Fruit fly (Drosophila melanogaster) whole organism, embryonic: ENCODE measurements around the gene Adat1.
A peak's percentile ranks its signal among the peaks of the same experiment; 100 is the strongest.

Experiments used
- ATbp ChIP-seq: fragments of 200-800 bp; sonication (Bioruptor generic); optimal IDR thresholded peaks from 2 replicates; lab custom pipeline; 2017; ENCODE audit warnings: missing biosample characterization, mild to moderate bottlenecking, missing genetic modification characterization, missing genetic modification reagents
- Antp ChIP-seq: fragments of 200-800 bp; sonication (Bioruptor generic); optimal IDR thresholded peaks from 3 replicates; lab custom pipeline; 2016; ENCODE audit warnings: missing biosample characterization, missing genetic modification characterization
- CG10267 ChIP-seq: fragments of 200-800 bp; sonication (Bioruptor generic); optimal IDR thresholded peaks from 2 replicates; lab custom pipeline; 2018; ENCODE audit warnings: missing biosample characterization, mild to moderate bottlenecking, missing genetic modification characterization, moderate library complexity
- CG10462 ChIP-seq: fragments of 200-800 bp; sonication (Bioruptor generic); optimal IDR thresholded peaks from 2 replicates; lab custom pipeline; 2016; ENCODE audit warnings: missing biosample characterization, missing genetic modification characterization
- CG11504 ChIP-seq: fragments of 200-800 bp; sonication (Bioruptor generic); optimal IDR thresholded peaks from 3 replicates; lab custom pipeline; 2019; ENCODE audit warnings: missing biosample characterization, mild to moderate bottlenecking, missing genetic modification characterization, moderate library complexity
- CG15269 ChIP-seq: fragments of 200-800 bp; sonication (Bioruptor generic); optimal IDR thresholded peaks from 2 replicates; lab custom pipeline; 2018; ENCODE audit warnings: missing biosample characterization, mild to moderate bottlenecking, missing genetic modification characterization, moderate library complexity
- CG1647 ChIP-seq: fragments of 200-800 bp; sonication (Bioruptor generic); optimal IDR thresholded peaks from 3 replicates; lab custom pipeline; 2016; ENCODE audit warnings: missing biosample characterization, missing genetic modification characterization
- CG17912 ChIP-seq: fragments of 200-800 bp; sonication (Bioruptor generic); optimal IDR thresholded peaks from 2 replicates; lab custom pipeline; 2018; ENCODE audit warnings: missing biosample characterization, mild to moderate bottlenecking, missing genetic modification characterization
- CG18476 ChIP-seq: fragments of 200-800 bp; sonication (Bioruptor generic); optimal IDR thresholded peaks from 2 replicates; lab custom pipeline; 2016; ENCODE audit warnings: missing biosample characterization, mild to moderate bottlenecking, missing genetic modification characterization
- CG18619 ChIP-seq: fragments of 200-800 bp; sonication (Bioruptor generic); optimal IDR thresholded peaks from 3 replicates; lab custom pipeline; 2017; ENCODE audit warnings: missing biosample characterization, mild to moderate bottlenecking, missing genetic modification characterization
- CG2116 ChIP-seq: fragments of 200-800 bp; sonication (Bioruptor generic); optimal IDR thresholded peaks from 3 replicates; lab custom pipeline; 2018; ENCODE audit warnings: missing biosample characterization, mild to moderate bottlenecking, missing genetic modification characterization
- CG2120 ChIP-seq: fragments of 200-800 bp; sonication (Bioruptor generic); optimal IDR thresholded peaks from 3 replicates; lab custom pipeline; 2016; ENCODE audit warnings: missing biosample characterization, missing genetic modification characterization
- CG2202 ChIP-seq: fragments of 200-800 bp; sonication (Bioruptor generic); optimal IDR thresholded peaks from 2 replicates; lab custom pipeline; 2018; ENCODE audit warnings: missing biosample characterization, mild to moderate bottlenecking, missing genetic modification characterization
- CG34422 ChIP-seq: fragments of 200-800 bp; sonication (Bioruptor generic); IDR thresholded peaks from 3 replicates; pipeline ENCODE4 v1.3.6; 2022; ENCODE audit warnings: missing biosample characterization, missing genetic modification characterization
- CG4360 ChIP-seq: fragments of 200-800 bp; sonication (Bioruptor generic); IDR thresholded peaks from 2 replicates; pipeline ENCODE4 v1.3.6; 2022; ENCODE audit warnings: missing biosample characterization, missing genetic modification characterization
- CG4404 ChIP-seq: fragments of 200-800 bp; sonication (Bioruptor generic); IDR thresholded peaks from 2 replicates; pipeline ENCODE4 v1.3.6; 2022; ENCODE audit warnings: missing biosample characterization, missing genetic modification characterization
- CG5953 ChIP-seq: fragments of 200-800 bp; sonication (Bioruptor generic); IDR thresholded peaks from 2 replicates; pipeline ENCODE4 v1.3.6; 2022; ENCODE audit warnings: missing biosample characterization, missing genetic modification characterization
- CG6654 ChIP-seq: fragments of 200-800 bp; sonication (Bioruptor generic); optimal IDR thresholded peaks from 2 replicates; lab custom pipeline; 2017; ENCODE audit warnings: missing biosample characterization, mild to moderate bottlenecking, missing genetic modification characterization
- CG7357 ChIP-seq: fragments of 200-800 bp; sonication (Bioruptor generic); IDR thresholded peaks from 3 replicates; pipeline ENCODE4 v1.3.6; 2022; ENCODE audit warnings: missing biosample characterization, missing genetic modification characterization
- CG9215 ChIP-seq: fragments of 200-800 bp; sonication (Bioruptor generic); IDR thresholded peaks from 2 replicates; pipeline ENCODE4 v1.3.6; 2022; ENCODE audit warnings: missing biosample characterization, missing genetic modification characterization
- CTCF ChIP-seq: fragments of 200-800 bp; sonication (Bioruptor generic); optimal IDR thresholded peaks from 2 replicates; lab custom pipeline; 2017; ENCODE audit warnings: missing biosample characterization, mild to moderate bottlenecking, missing genetic modification characterization, moderate library complexity
- CkIIα-i1 ChIP-seq: fragments of 200-800 bp; sonication (Bioruptor generic); IDR thresholded peaks from 2 replicates; pipeline ENCODE4 v1.3.6; 2022; ENCODE audit warnings: missing biosample characterization, missing genetic modification characterization
- Dek ChIP-seq: fragments of 200-800 bp; sonication (Bioruptor generic); optimal IDR thresholded peaks from 3 replicates; lab custom pipeline; 2019; ENCODE audit warnings: missing biosample characterization, mild to moderate bottlenecking, missing genetic modification characterization, moderate library complexity
- Dfd ChIP-seq, 2 experiments: fragments of >200 bp; optimal IDR thresholded peaks; 2 replicates each; lab custom pipeline; 2017; ENCODE audit warnings: missing biosample characterization in 2 of 2, missing genetic modification characterization in 2 of 2
- Doc2 ChIP-seq: fragments of 200-800 bp; sonication (Bioruptor generic); IDR thresholded peaks from 2 replicates; pipeline ENCODE4 v1.3.6; 2022; ENCODE audit warnings: missing biosample characterization, missing genetic modification characterization
- Drgx ChIP-seq: fragments of 200-800 bp; sonication (Bioruptor generic); IDR thresholded peaks from 2 replicates; pipeline ENCODE4 v1.3.6; 2022; ENCODE audit warnings: missing biosample characterization, missing genetic modification characterization
- Hey ChIP-seq: fragments of 200-800 bp; sonication (Bioruptor generic); optimal IDR thresholded peaks from 3 replicates; lab custom pipeline; 2018; ENCODE audit warnings: missing biosample characterization, mild to moderate bottlenecking, missing genetic modification characterization
- Hr3 ChIP-seq: fragments of 200-800 bp; sonication (Bioruptor generic); optimal IDR thresholded peaks from 3 replicates; lab custom pipeline; 2016; ENCODE audit warnings: missing biosample characterization, missing genetic modification characterization
- MTF-1 ChIP-seq: fragments of 200-800 bp; sonication (Bioruptor generic); optimal IDR thresholded peaks from 2 replicates; lab custom pipeline; 2018; ENCODE audit warnings: missing biosample characterization, mild to moderate bottlenecking, missing genetic modification characterization, borderline replicate concordance
- Meics ChIP-seq: fragments of 200-800 bp; sonication (Bioruptor generic); optimal IDR thresholded peaks from 2 replicates; lab custom pipeline; 2017; ENCODE audit warnings: missing biosample characterization, mild to moderate bottlenecking, missing genetic modification characterization
- NC2β ChIP-seq: fragments of 200-800 bp; sonication (Bioruptor generic); optimal IDR thresholded peaks from 2 replicates; lab custom pipeline; 2016; ENCODE audit warnings: missing biosample characterization, missing genetic modification characterization
- Nf-YA ChIP-seq: fragments of 200-800 bp; sonication (Bioruptor generic); IDR thresholded peaks from 2 replicates; pipeline ENCODE4 v1.3.6; 2022; ENCODE audit warnings: missing biosample characterization, missing genetic modification characterization
- Optix ChIP-seq: fragments of 200-800 bp; sonication (Bioruptor generic); IDR thresholded peaks from 3 replicates; pipeline ENCODE4 v1.3.6; 2022; ENCODE audit warnings: missing biosample characterization, missing genetic modification characterization
- Six4 ChIP-seq: fragments of 200-800 bp; sonication (Bioruptor generic); optimal IDR thresholded peaks from 2 replicates; lab custom pipeline; 2016; ENCODE audit warnings: missing biosample characterization, missing genetic modification characterization
- Sry-β ChIP-seq: fragments of 200-800 bp; sonication (Bioruptor generic); optimal IDR thresholded peaks from 2 replicates; lab custom pipeline; 2018; ENCODE audit warnings: missing biosample characterization, mild to moderate bottlenecking, missing genetic modification characterization, moderate library complexity
- Tbp ChIP-seq: fragments of >200 bp; optimal IDR thresholded peaks from 2 replicates; lab custom pipeline; 2018; ENCODE audit warnings: missing biosample characterization, missing genetic modification characterization
- YL-1 ChIP-seq: fragments of 200-800 bp; sonication (Bioruptor generic); optimal IDR thresholded peaks from 3 replicates; lab custom pipeline; 2017; ENCODE audit warnings: missing biosample characterization, mild to moderate bottlenecking, missing genetic modification characterization
- ara ChIP-seq: fragments of 200-800 bp; sonication (Bioruptor generic); IDR thresholded peaks from 2 replicates; pipeline ENCODE4 v1.3.6; 2022; ENCODE audit warnings: missing biosample characterization, missing genetic modification characterization
- bsh ChIP-seq, 2 experiments: fragments of 200-800 bp; sonication (Bioruptor generic); optimal IDR thresholded peaks; 2 replicates each; lab custom pipeline; 2017 to 2018; ENCODE audit warnings: mild to moderate bottlenecking in 2 of 2, missing biosample characterization in 2 of 2, missing genetic modification characterization in 2 of 2, moderate library complexity in 1 of 2
- caup ChIP-seq: fragments of 200-800 bp; sonication (Bioruptor generic); optimal IDR thresholded peaks from 3 replicates; lab custom pipeline; 2017; ENCODE audit warnings: missing biosample characterization, mild to moderate bottlenecking, missing genetic modification characterization, moderate library complexity; ENCODE audit not compliant: severe bottlenecking
- gsb ChIP-seq: fragments of 200-800 bp; sonication (Bioruptor generic); IDR thresholded peaks from 2 replicates; pipeline ENCODE4 v1.3.6; 2022; ENCODE audit warnings: missing biosample characterization, missing genetic modification characterization
- ham ChIP-seq: fragments of 200-800 bp; sonication (Bioruptor generic); IDR thresholded peaks from 2 replicates; pipeline ENCODE4 v1.3.6; 2022; ENCODE audit warnings: missing biosample characterization, missing genetic modification characterization
- mirr ChIP-seq: fragments of 200-800 bp; sonication (Bioruptor generic); optimal IDR thresholded peaks from 3 replicates; lab custom pipeline; 2018; ENCODE audit warnings: missing biosample characterization, mild to moderate bottlenecking, missing genetic modification characterization
- nerfin-1 ChIP-seq: fragments of 200-800 bp; sonication (Bioruptor generic); optimal IDR thresholded peaks from 3 replicates; lab custom pipeline; 2019; ENCODE audit warnings: missing biosample characterization, mild to moderate bottlenecking, missing genetic modification characterization, moderate library complexity
- oc ChIP-seq: fragments of 200-800 bp; sonication (Bioruptor generic); optimal IDR thresholded peaks from 2 replicates; lab custom pipeline; 2018; ENCODE audit warnings: missing biosample characterization, mild to moderate bottlenecking, missing genetic modification characterization, moderate library complexity
- repo ChIP-seq: fragments of 200-800 bp; sonication (Bioruptor generic); optimal IDR thresholded peaks from 2 replicates; lab custom pipeline; 2016; ENCODE audit warnings: missing biosample characterization, missing genetic modification characterization
- rib ChIP-seq: fragments of 200-800 bp; sonication (Bioruptor generic); IDR thresholded peaks from 2 replicates; pipeline ENCODE4 v1.3.6; 2022; ENCODE audit warnings: missing biosample characterization, missing genetic modification characterization
- run ChIP-seq: fragments of 200-800 bp; sonication (Bioruptor generic); optimal IDR thresholded peaks from 3 replicates; lab custom pipeline; 2018; ENCODE audit warnings: missing biosample characterization, mild to moderate bottlenecking, missing genetic modification characterization
- stc ChIP-seq: fragments of 200-800 bp; sonication (Bioruptor generic); IDR thresholded peaks from 2 replicates; pipeline ENCODE4 v1.3.6; 2022; ENCODE audit warnings: missing biosample characterization, missing genetic modification characterization
- tap ChIP-seq: fragments of 200-800 bp; optimal IDR thresholded peaks from 3 replicates; lab custom pipeline; 2019; ENCODE audit warnings: missing biosample characterization, mild to moderate bottlenecking, missing genetic modification characterization, moderate library complexity
- yki ChIP-seq: fragments of >200 bp; optimal IDR thresholded peaks from 3 replicates; lab custom pipeline; 2018

The Adat1 gene

DNA sequence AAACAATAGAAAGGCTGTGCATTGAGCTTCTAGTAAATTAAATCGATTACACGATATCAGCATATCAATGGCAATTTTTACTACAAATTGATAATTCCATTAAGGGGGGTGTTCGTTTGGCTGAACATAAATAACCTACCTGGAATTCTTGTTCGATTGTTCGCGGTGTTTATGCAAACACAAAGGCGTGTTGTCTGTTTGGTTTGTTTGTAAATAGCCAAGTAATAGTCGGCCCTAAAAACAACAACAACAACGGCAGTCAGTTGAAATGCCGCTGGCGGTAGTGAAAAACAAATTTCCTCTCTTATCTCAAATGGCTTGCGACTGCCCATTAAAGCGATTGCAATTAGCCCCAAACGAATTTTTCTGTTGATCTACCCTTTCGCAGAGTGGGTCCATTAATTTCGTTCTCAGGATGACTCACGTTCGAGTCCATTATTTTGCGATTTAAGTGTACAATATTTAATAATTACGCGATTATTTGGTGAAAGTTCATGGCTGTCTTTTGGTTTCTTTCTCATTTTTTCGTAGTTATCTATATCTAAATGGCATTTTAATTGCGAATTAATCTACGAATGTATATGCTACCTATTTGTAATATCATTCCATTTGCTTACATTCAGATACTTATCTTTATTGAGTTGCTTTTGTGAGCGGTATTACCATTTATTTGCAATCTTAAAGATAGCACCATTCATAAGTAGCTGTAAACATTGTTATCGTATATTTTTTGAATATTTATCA lies 27.5 kb upstream of the Adat1 start (continued):
- no peak for TF ChIP-seq Tbp
- no peak for TF ChIP-seq Six4 (GFP tag; lab: Kevin White, UChicago)
- TF ChIP-seq run: no peak
- peak; percentile 39 for TF ChIP-seq CG11504 (tag; lab: Kevin White, UChicago)
- TF ChIP-seq NC2β (GFP tag; lab: Kevin White, UChicago): peak; percentile 23
- no peak for TF ChIP-seq YL-1 (GFP tag; lab: Kevin White, UChicago)
- TF ChIP-seq CTCF (GFP tag; lab: Kevin White, UChicago): no peak
- TF ChIP-seq Optix: no peak
- no peak for TF ChIP-seq CG5953 (GFP tag; lab: Robert Waterston, UW)
- no peak for TF ChIP-seq CG4404 (GFP tag; lab: Robert Waterston, UW)
- TF ChIP-seq MTF-1: peak; percentile 5
- peak; percentile 50 for TF ChIP-seq Meics (GFP tag; lab: Kevin White, UChicago)
- no peak for TF ChIP-seq Drgx (GFP tag; lab: Robert Waterston, UW)
- TF ChIP-seq ara (GFP tag; lab: Robert Waterston, UW): peak; percentile 37; the same call in 1 of the 2 replicates
- TF ChIP-seq ATbp (GFP tag; lab: Kevin White, UChicago): peak; percentile 67
- peak; percentile 27 for TF ChIP-seq Dek (tag; lab: Kevin White, UChicago)
- TF ChIP-seq CG2202 (tag; lab: Kevin White, UChicago): peak; percentile 36
- TF ChIP-seq CG17912 (GFP tag; lab: Kevin White, UChicago): no peak
- TF ChIP-seq Antp: no peak
- TF ChIP-seq Hey (tag; lab: Kevin White, UChicago): no peak
- TF ChIP-seq stc (GFP tag; lab: Robert Waterston, UW): 0 out of 2 replicates have a peak, but pooled peaks have one; percentile 18
- TF ChIP-seq CG1647: no peak
- TF ChIP-seq CG18619: peak; percentile 34
- no peak for TF ChIP-seq caup (GFP tag; lab: Kevin White, UChicago)
- peak; percentile 19 for TF ChIP-seq tap
- no peak for TF ChIP-seq CkIIα-i1
- TF ChIP-seq Hr3 (GFP tag; lab: Kevin White, UChicago): peak; percentile 27
- TF ChIP-seq oc (tag; lab: Kevin White, UChicago): no peak
- TF ChIP-seq yki: no peak
- no peak for TF ChIP-seq Sry-β
- peak; percentile 2 for TF ChIP-seq CG10462 (GFP tag; lab: Kevin White, UChicago)
- no peak for TF ChIP-seq CG2116 (GFP tag; lab: Kevin White, UChicago)
- no peak for TF ChIP-seq CG7357
- TF ChIP-seq nerfin-1 (tag; lab: Kevin White, UChicago): no peak
- no peak for TF ChIP-seq Nf-YA (GFP tag; lab: Robert Waterston, UW)
- TF ChIP-seq mirr (GFP tag; lab: Kevin White, UChicago): peak; percentile 83
- TF ChIP-seq CG10267: no peak
- TF ChIP-seq rib (GFP tag; lab: Robert Waterston, UW): no peak
- no peak for TF ChIP-seq ham (GFP tag; lab: Robert Waterston, UW)
- peak; percentile 35 for TF ChIP-seq CG2120 (GFP tag; lab: Kevin White, UChicago)
- peak; percentile 78 for TF ChIP-seq CG4360 (GFP tag; lab: Robert Waterston, UW)
- no peak; the same call in 2 of the 3 replicates for TF ChIP-seq CG34422 (GFP tag; lab: Robert Waterston, UW)
- TF ChIP-seq Doc2: no peak
- no peak for TF ChIP-seq gsb (GFP tag; lab: Robert Waterston, UW)
- no peak for TF ChIP-seq CG6654 (GFP tag; lab: Kevin White, UChicago)
- TF ChIP-seq CG15269 (tag; lab: Kevin White, UChicago): peak; percentile 58
- peak in 1 of 2 experiments; percentile 31 for TF ChIP-seq bsh (GFP tag; optimal IDR thresholded peaks at IDR 0.05; lab: Kevin White, UChicago)
- TF ChIP-seq Dfd (GFP tag; optimal IDR thresholded peaks at IDR 0.05; lab: Kevin White, UChicago): no peak
- peak; percentile 16 for TF ChIP-seq CG18476 (GFP tag; lab: Kevin White, UChicago)
- TF ChIP-seq CG9215: no peak
- no peak for TF ChIP-seq repo (GFP tag; lab: Kevin White, UChicago)
